Worm (Caenorhabditis elegans) whole organism, late embryonic: Measurements from ENCODE around the gene Y41E3.18.

Experiments used
- ama-1 ChIP-seq: fragments of 150-350 bp; optimal IDR thresholded peaks from 2 replicates; lab custom pipeline; 2014
- ceh-14 ChIP-seq: sonication (generic microtip); optimal IDR thresholded peaks from 2 replicates; lab custom pipeline; 2016; ENCODE audit warnings: missing genotype, missing genetic modification characterization, missing compliant biosample characterization
- ceh-19 ChIP-seq: fragments of 200-800 bp; sonication (Bioruptor generic); optimal IDR thresholded peaks from 2 replicates; lab custom pipeline; 2018; ENCODE audit warnings: mild to moderate bottlenecking, missing genetic modification characterization, missing compliant biosample characterization
- ceh-22 ChIP-seq: sonication (generic microtip); optimal IDR thresholded peaks from 2 replicates; lab custom pipeline; 2017; ENCODE audit warnings: missing biosample characterization, missing genetic modification characterization
- ceh-9 ChIP-seq: sonication (generic microtip); optimal IDR thresholded peaks from 2 replicates; lab custom pipeline; 2016; ENCODE audit warnings: mild to moderate bottlenecking, missing genetic modification characterization, inconsistent platforms, missing compliant biosample characterization
- dve-1 ChIP-seq: sonication (generic microtip); optimal IDR thresholded peaks from 2 replicates; lab custom pipeline; 2017; ENCODE audit warnings: antibody characterized with exemption, mild to moderate bottlenecking, missing genetic modification characterization, missing compliant biosample characterization
- pax-1 ChIP-seq: fragments of 150-350 bp; optimal IDR thresholded peaks from 2 replicates; lab custom pipeline; 2014; ENCODE audit warnings: missing biosample characterization, missing genetic modification characterization
- pha-4 ChIP-seq: fragments of 150-350 bp; optimal IDR thresholded peaks from 2 replicates; lab custom pipeline; 2018; ENCODE audit warnings: missing biosample characterization, missing genetic modification reagents, missing genetic modification characterization
- zip-5 ChIP-seq: sonication (generic microtip); optimal IDR thresholded peaks from 2 replicates; lab custom pipeline; 2016; ENCODE audit warnings: missing genetic modification characterization, missing compliant biosample characterization

- TF ChIP-seq ceh-22 (tag; lab: Kevin White, UChicago) (no peak), zip-5 (no peak), ceh-14 (tag; lab: Kevin White, UChicago) (no peak), ama-1 (no peak), ceh-19 (GFP tag; lab: Kevin White, UChicago) (no peak), dve-1 (tag; lab: Kevin White, UChicago) (no peak), pha-4 (tag; lab: Kevin White, UChicago) (no peak), pax-1 (tag; lab: Kevin White, UChicago) (no peak), ceh-9 (tag; lab: Kevin White, UChicago) (no peak)
Measured at ce11 chrIV:15029565-15029964, 36.0 kb downstream of the Y41E3.18 start.
